Fruit fly (Drosophila melanogaster): ENCODE results near the gene Lim1.

DNA sequence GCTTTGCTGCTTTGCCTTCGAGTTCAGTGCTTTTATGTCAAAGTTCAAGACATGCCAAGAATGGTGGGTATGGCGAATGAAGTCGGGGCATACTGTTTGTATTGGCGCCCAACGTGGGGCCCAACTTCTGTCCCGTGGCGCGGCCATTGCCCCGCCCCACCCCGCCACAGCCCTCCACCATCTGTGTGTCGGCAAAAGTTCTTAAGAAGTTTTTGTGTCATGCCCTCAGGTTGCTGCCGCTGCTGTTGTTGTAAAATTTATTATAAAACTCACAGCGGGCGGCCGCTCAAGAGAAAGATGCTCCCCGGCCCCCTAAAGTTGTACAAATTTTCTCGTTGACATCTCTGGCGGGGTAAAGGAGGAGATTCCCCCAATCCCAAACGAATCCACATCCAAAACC, 40.3 kb downstream of the Lim1 start:
- TF ChIP-seq CG12605 (GFP tag; IDR thresholded peaks at IDR 0.05) = no peak
- TF ChIP-seq CG9948 (tag; optimal IDR thresholded peaks at IDR 0.05) = no peak
- TF ChIP-seq CG8159 (tag; optimal IDR thresholded peaks at IDR 0.05) = no peak
